Fruit fly (Drosophila melanogaster) whole organism, embryonic: Measurements from ENCODE around the gene tth.

ENCODE experiments used
- Adf1 ChIP-seq: fragments of 200-800 bp; sonication (Bioruptor generic); IDR thresholded peaks from 2 replicates; pipeline ENCODE4 v1.3.6; 2022; ENCODE audit warnings: missing biosample characterization, missing genetic modification characterization
- Bgb ChIP-seq: fragments of 200-800 bp; sonication (Bioruptor generic); IDR thresholded peaks from 2 replicates; pipeline ENCODE4 v1.3.6; 2022; ENCODE audit warnings: missing biosample characterization, missing genetic modification characterization; ENCODE audit not compliant: partially characterized antibody
- BtbVII ChIP-seq: fragments of 200-800 bp; sonication (Bioruptor generic); optimal IDR thresholded peaks from 3 replicates; lab custom pipeline; 2017; ENCODE audit warnings: missing biosample characterization, mild to moderate bottlenecking, missing genetic modification characterization
- CG10959 ChIP-seq: fragments of 200-800 bp; sonication (Bioruptor generic); IDR thresholded peaks from 2 replicates; pipeline ENCODE4 v1.3.6; 2022; ENCODE audit warnings: missing biosample characterization, missing genetic modification characterization
- CG14014 ChIP-seq: fragments of 200-800 bp; sonication (Bioruptor generic); IDR thresholded peaks from 2 replicates; pipeline ENCODE4 v1.3.6; 2022; ENCODE audit warnings: missing biosample characterization, missing genetic modification characterization
- CG14710 ChIP-seq: fragments of 200-800 bp; sonication (Bioruptor generic); optimal IDR thresholded peaks from 3 replicates; lab custom pipeline; 2019; ENCODE audit warnings: missing biosample characterization, mild to moderate bottlenecking, missing genetic modification characterization, moderate library complexity
- CG15073 ChIP-seq: fragments of 200-800 bp; sonication (Bioruptor generic); optimal IDR thresholded peaks from 2 replicates; lab custom pipeline; 2016; ENCODE audit warnings: missing biosample characterization, missing genetic modification characterization
- CG1529 ChIP-seq: fragments of 200-800 bp; sonication (Bioruptor generic); optimal IDR thresholded peaks from 3 replicates; lab custom pipeline; 2018; ENCODE audit warnings: missing biosample characterization, missing genetic modification characterization
- CG1603 ChIP-seq: fragments of 200-800 bp; sonication (Bioruptor generic); optimal IDR thresholded peaks from 2 replicates; lab custom pipeline; 2019; ENCODE audit warnings: missing biosample characterization, mild to moderate bottlenecking, missing genetic modification characterization, moderate library complexity
- CG17912 ChIP-seq: fragments of 200-800 bp; sonication (Bioruptor generic); optimal IDR thresholded peaks from 2 replicates; lab custom pipeline; 2018; ENCODE audit warnings: missing biosample characterization, mild to moderate bottlenecking, missing genetic modification characterization
- CG3065 ChIP-seq: fragments of 200-800 bp; sonication (Bioruptor generic); optimal IDR thresholded peaks from 2 replicates; lab custom pipeline; 2016; ENCODE audit warnings: missing biosample characterization, missing genetic modification characterization
- CG6791 ChIP-seq: fragments of 200-800 bp; sonication (Bioruptor generic); IDR thresholded peaks from 3 replicates; pipeline ENCODE4 v1.3.6; 2022; ENCODE audit warnings: missing biosample characterization, missing genetic modification characterization; ENCODE audit not compliant: partially characterized antibody
- CG7839 ChIP-seq: fragments of 200-800 bp; sonication (Bioruptor generic); optimal IDR thresholded peaks from 3 replicates; lab custom pipeline; 2018; ENCODE audit warnings: missing biosample characterization, mild to moderate bottlenecking, missing genetic modification characterization, moderate library complexity
- CG8089 ChIP-seq: fragments of 200-800 bp; sonication (Bioruptor generic); optimal IDR thresholded peaks from 3 replicates; lab custom pipeline; 2016; ENCODE audit warnings: missing biosample characterization, missing genetic modification characterization
- CG9932 ChIP-seq: fragments of 200-800 bp; sonication (Bioruptor generic); IDR thresholded peaks from 2 replicates; pipeline ENCODE4 v1.3.6; 2022; ENCODE audit warnings: missing biosample characterization, missing genetic modification characterization
- Dip2 ChIP-seq: fragments of 200-800 bp; sonication (Bioruptor generic); IDR thresholded peaks from 2 replicates; pipeline ENCODE4 v1.3.6; 2022; ENCODE audit warnings: missing biosample characterization, missing genetic modification characterization
- Dll ChIP-seq: fragments of 200-800 bp; sonication (Bioruptor generic); IDR thresholded peaks from 4 replicates; pipeline ENCODE4 v1.3.6; 2022; ENCODE audit warnings: missing biosample characterization, missing genetic modification characterization; ENCODE audit not compliant: partially characterized antibody
- Doc3 ChIP-seq: fragments of 200-800 bp; sonication (Bioruptor generic); IDR thresholded peaks from 3 replicates; pipeline ENCODE4 v1.3.6; 2022; ENCODE audit warnings: missing biosample characterization, missing genetic modification characterization; ENCODE audit not compliant: partially characterized antibody
- Dp ChIP-seq: fragments of 200-800 bp; sonication (Bioruptor generic); optimal IDR thresholded peaks from 2 replicates; lab custom pipeline; 2018; ENCODE audit warnings: missing biosample characterization, mild to moderate bottlenecking, missing genetic modification characterization, moderate library complexity
- Eip74EF ChIP-seq, 2 experiments: fragments of 200-800 bp in 1 of 2; fragments of >200 bp in 1 of 2; sonication (Bioruptor generic) in 1 of 2; optimal IDR thresholded peaks; 2 replicates each; lab custom pipeline; 2017 to 2019; ENCODE audit warnings: missing biosample characterization in 2 of 2, missing genetic modification characterization in 2 of 2, mild to moderate bottlenecking in 1 of 2, moderate library complexity in 1 of 2
- Elba2 ChIP-seq: fragments of 200-800 bp; sonication (Bioruptor generic); optimal IDR thresholded peaks from 3 replicates; lab custom pipeline; 2016; ENCODE audit warnings: missing biosample characterization, missing genetic modification characterization
- H2.0 ChIP-seq: fragments of 200-800 bp; sonication (Bioruptor generic); IDR thresholded peaks from 2 replicates; pipeline ENCODE4 v1.3.6; 2022; ENCODE audit warnings: missing biosample characterization, missing genetic modification characterization
- Lpt ChIP-seq: fragments of >200 bp; optimal IDR thresholded peaks from 2 replicates; lab custom pipeline; 2018; ENCODE audit warnings: missing biosample characterization, missing genetic modification characterization
- Neu2 ChIP-seq: fragments of 200-800 bp; sonication (Bioruptor generic); optimal IDR thresholded peaks from 3 replicates; lab custom pipeline; 2016; ENCODE audit warnings: missing biosample characterization, missing genetic modification characterization, borderline replicate concordance
- Nf-YB ChIP-seq: fragments of 200-800 bp; sonication (Bioruptor generic); optimal IDR thresholded peaks from 3 replicates; lab custom pipeline; 2019; ENCODE audit warnings: missing biosample characterization, mild to moderate bottlenecking, missing genetic modification characterization, moderate library complexity
- Scr ChIP-seq: fragments of 200-800 bp; sonication (Bioruptor generic); IDR thresholded peaks from 2 replicates; pipeline ENCODE4 v1.3.6; 2022; ENCODE audit warnings: missing biosample characterization, missing genetic modification characterization; ENCODE audit not compliant: partially characterized antibody
- Six4 ChIP-seq: fragments of 200-800 bp; sonication (Bioruptor generic); optimal IDR thresholded peaks from 2 replicates; lab custom pipeline; 2016; ENCODE audit warnings: missing biosample characterization, missing genetic modification characterization
- ap ChIP-seq: fragments of 200-800 bp; sonication (Bioruptor generic); IDR thresholded peaks from 2 replicates; pipeline ENCODE4 v1.3.6; 2022; ENCODE audit warnings: missing biosample characterization, missing genetic modification characterization
- bsh ChIP-seq, 2 experiments: fragments of 200-800 bp; sonication (Bioruptor generic); optimal IDR thresholded peaks; 2 replicates each; lab custom pipeline; 2017 to 2018; ENCODE audit warnings: mild to moderate bottlenecking in 2 of 2, missing biosample characterization in 2 of 2, missing genetic modification characterization in 2 of 2, moderate library complexity in 1 of 2
- btn ChIP-seq: fragments of 200-800 bp; sonication (Bioruptor generic); optimal IDR thresholded peaks from 2 replicates; lab custom pipeline; 2016; ENCODE audit warnings: missing biosample characterization, missing genetic modification characterization
- caup ChIP-seq: fragments of 200-800 bp; sonication (Bioruptor generic); optimal IDR thresholded peaks from 3 replicates; lab custom pipeline; 2017; ENCODE audit warnings: missing biosample characterization, mild to moderate bottlenecking, missing genetic modification characterization, moderate library complexity; ENCODE audit not compliant: severe bottlenecking
- chinmo ChIP-seq: fragments of 200-800 bp; sonication (Bioruptor generic); IDR thresholded peaks from 4 replicates; pipeline ENCODE4 v1.3.6; 2022; ENCODE audit warnings: missing biosample characterization, missing genetic modification characterization; ENCODE audit not compliant: partially characterized antibody
- dmrt99B ChIP-seq: fragments of 200-800 bp; sonication (Bioruptor generic); optimal IDR thresholded peaks from 2 replicates; lab custom pipeline; 2018; ENCODE audit warnings: missing biosample characterization, mild to moderate bottlenecking, missing genetic modification characterization, moderate library complexity
- dpn ChIP-seq, 2 experiments: fragments of 200-800 bp; sonication (Bioruptor generic); optimal IDR thresholded peaks; 3 replicates each; lab custom pipeline; 2016; ENCODE audit warnings: missing biosample characterization in 2 of 2, missing genetic modification characterization in 2 of 2
- gfzf ChIP-seq: fragments of 200-800 bp; sonication (Bioruptor generic); optimal IDR thresholded peaks from 2 replicates; lab custom pipeline; 2016; ENCODE audit warnings: missing biosample characterization, mild to moderate bottlenecking, missing genetic modification characterization, moderate library complexity
- grau ChIP-seq: fragments of 200-800 bp; optimal IDR thresholded peaks from 3 replicates; lab custom pipeline; 2019; ENCODE audit warnings: missing biosample characterization, mild to moderate bottlenecking, missing genetic modification characterization, moderate library complexity
- her ChIP-seq: fragments of 200-800 bp; sonication (Bioruptor generic); optimal IDR thresholded peaks from 2 replicates; lab custom pipeline; 2016; ENCODE audit warnings: missing biosample characterization, missing genetic modification characterization
- inv ChIP-seq: fragments of 200-800 bp; sonication (Bioruptor generic); IDR thresholded peaks from 2 replicates; pipeline ENCODE4 v1.3.6; 2022; ENCODE audit warnings: missing biosample characterization, missing genetic modification characterization; ENCODE audit not compliant: partially characterized antibody
- maf-S ChIP-seq: fragments of 200-800 bp; sonication (Bioruptor generic); optimal IDR thresholded peaks from 2 replicates; lab custom pipeline; 2016; ENCODE audit warnings: missing biosample characterization, missing genetic modification characterization
- nom ChIP-seq: fragments of 200-800 bp; sonication (Bioruptor generic); optimal IDR thresholded peaks from 2 replicates; lab custom pipeline; 2017; ENCODE audit warnings: missing biosample characterization, missing genetic modification characterization, mild to moderate bottlenecking, moderate library complexity, missing genetic modification reagents
- org-1 ChIP-seq: fragments of 200-800 bp; sonication (Bioruptor generic); optimal IDR thresholded peaks from 2 replicates; lab custom pipeline; 2017; ENCODE audit warnings: missing biosample characterization, missing genetic modification characterization
- p53 ChIP-seq: fragments of 200-800 bp; sonication (Bioruptor generic); optimal IDR thresholded peaks from 2 replicates; lab custom pipeline; 2016; ENCODE audit warnings: missing biosample characterization, missing genetic modification characterization
- pum ChIP-seq: fragments of 200-800 bp; sonication (Bioruptor generic); optimal IDR thresholded peaks from 2 replicates; lab custom pipeline; 2016; ENCODE audit warnings: missing biosample characterization, missing genetic modification characterization
- pzg ChIP-seq: fragments of 200-800 bp; sonication (Bioruptor generic); optimal IDR thresholded peaks from 3 replicates; lab custom pipeline; 2018; ENCODE audit warnings: missing biosample characterization, mild to moderate bottlenecking, missing genetic modification characterization, moderate library complexity
- sna ChIP-seq: fragments of 200-800 bp; sonication (Bioruptor generic); IDR thresholded peaks from 2 replicates; pipeline ENCODE4 v1.3.6; 2022; ENCODE audit warnings: missing biosample characterization, missing genetic modification characterization; ENCODE audit not compliant: partially characterized antibody
- sr ChIP-seq: fragments of 200-800 bp; sonication (Bioruptor generic); IDR thresholded peaks from 3 replicates; pipeline ENCODE4 v1.3.6; 2022; ENCODE audit warnings: missing biosample characterization, missing genetic modification characterization
- ssp ChIP-seq: fragments of 200-800 bp; sonication (Bioruptor generic); IDR thresholded peaks from 2 replicates; pipeline ENCODE4 v1.3.6; 2022; ENCODE audit warnings: missing biosample characterization, missing genetic modification characterization
- twi ChIP-seq: fragments of 200-800 bp; optimal IDR thresholded peaks from 2 replicates; lab custom pipeline; 2019; ENCODE audit warnings: missing biosample characterization, mild to moderate bottlenecking, missing genetic modification characterization, moderate library complexity
- zen2 ChIP-seq: fragments of 200-800 bp; sonication (Bioruptor generic); IDR thresholded peaks from 3 replicates; pipeline ENCODE4 v1.3.6; 2022; ENCODE audit warnings: missing biosample characterization, missing genetic modification characterization; ENCODE audit not compliant: partially characterized antibody

Gene tth

dm6 chrX:13605942-13606491 lies 10.4 kb downstream of the tth start:
- no peak for TF ChIP-seq CG7839 (tag; lab: Kevin White, UChicago)
- TF ChIP-seq sr (GFP tag; lab: Robert Waterston, UW): no peak
- TF ChIP-seq H2.0 (GFP tag; lab: Robert Waterston, UW): no peak
- no peak for TF ChIP-seq nom (GFP tag; lab: Kevin White, UChicago)
- no peak for TF ChIP-seq Six4 (GFP tag; lab: Kevin White, UChicago)
- TF ChIP-seq grau: no peak
- no peak for TF ChIP-seq dpn (GFP tag; optimal IDR thresholded peaks at IDR 0.05; lab: Kevin White, UChicago)
- no peak for TF ChIP-seq Adf1 (GFP tag; lab: Robert Waterston, UW)
- peak; percentile 61 for TF ChIP-seq Elba2 (GFP tag; lab: Kevin White, UChicago)
- no peak for TF ChIP-seq Eip74EF (GFP tag; optimal IDR thresholded peaks at IDR 0.05; lab: Kevin White, UChicago)
- no peak for TF ChIP-seq CG1529 (GFP tag; lab: Kevin White, UChicago)
- TF ChIP-seq ssp (GFP tag; lab: Robert Waterston, UW): no peak
- no peak for TF ChIP-seq CG17912 (GFP tag; lab: Kevin White, UChicago)
- peak; percentile 45 for TF ChIP-seq gfzf (GFP tag; lab: Kevin White, UChicago)
- no peak for TF ChIP-seq CG14014
- no peak for TF ChIP-seq Neu2 (GFP tag; lab: Kevin White, UChicago)
- no peak for TF ChIP-seq p53 (GFP tag; lab: Kevin White, UChicago)
- TF ChIP-seq pzg (GFP tag; lab: Kevin White, UChicago): peak; percentile 52
- no peak for TF ChIP-seq CG10959
- TF ChIP-seq btn: no peak
- peak; percentile 71 for TF ChIP-seq Bgb (GFP tag; lab: Robert Waterston, UW)
- TF ChIP-seq CG15073 (GFP tag; lab: Kevin White, UChicago): no peak
- no peak for TF ChIP-seq her (GFP tag; lab: Kevin White, UChicago)
- no peak for TF ChIP-seq Dip2 (GFP tag; lab: Robert Waterston, UW)
- peak; percentile 86 for TF ChIP-seq Dp (GFP tag; lab: Kevin White, UChicago)
- no peak for TF ChIP-seq CG14710 (tag; lab: Kevin White, UChicago)
- TF ChIP-seq CG9932 (GFP tag; lab: Robert Waterston, UW): no peak
- no peak for TF ChIP-seq maf-S (GFP tag; lab: Kevin White, UChicago)
- TF ChIP-seq org-1 (GFP tag; lab: Kevin White, UChicago): no peak
- TF ChIP-seq CG8089 (GFP tag; lab: Kevin White, UChicago): no peak
- TF ChIP-seq bsh (GFP tag; optimal IDR thresholded peaks at IDR 0.05; lab: Kevin White, UChicago): no peak
- peak; percentile 78 for TF ChIP-seq Dll
- no peak for TF ChIP-seq BtbVII
- TF ChIP-seq chinmo: 0 out of 4 replicates have a peak, but pooled peaks have one; percentile 43
- TF ChIP-seq zen2 (GFP tag; lab: Robert Waterston, UW): no peak; the same call in 2 of the 3 replicates
- TF ChIP-seq Scr: peak; percentile 78
- no peak for TF ChIP-seq ap (GFP tag; lab: Robert Waterston, UW)
- TF ChIP-seq pum: no peak
- TF ChIP-seq caup (GFP tag; lab: Kevin White, UChicago): no peak
- no peak for TF ChIP-seq CG3065 (GFP tag; lab: Kevin White, UChicago)
- no peak for TF ChIP-seq dmrt99B (tag; lab: Kevin White, UChicago)
- no peak for TF ChIP-seq Lpt (GFP tag; lab: Kevin White, UChicago)
- TF ChIP-seq Doc3 (GFP tag; lab: Robert Waterston, UW): peak; percentile 34; the same call in 1 of the 3 replicates
- peak; percentile 75 for TF ChIP-seq Nf-YB (GFP tag; lab: Kevin White, UChicago)
- peak; percentile 64 for TF ChIP-seq CG6791
- TF ChIP-seq CG1603: peak; percentile 42
- no peak for TF ChIP-seq twi (tag; lab: Kevin White, UChicago)
- no peak for TF ChIP-seq sna (GFP tag; lab: Robert Waterston, UW)
- 0 out of 2 replicates have a peak, but pooled peaks have one; percentile 31 for TF ChIP-seq inv (GFP tag; lab: Robert Waterston, UW)
